Fruit fly (Drosophila melanogaster) whole organism, embryonic: ENCODE results near the gene Lrch.
A peak's percentile ranks its signal among the peaks of the same experiment; 100 is the strongest.

Experiments used
- Aef1 ChIP-seq: fragments of 200-800 bp; sonication (Bioruptor generic); IDR thresholded peaks from 3 replicates; pipeline ENCODE4 v1.3.6; 2022; ENCODE audit warnings: missing biosample characterization, missing genetic modification characterization
- BtbVII ChIP-seq: fragments of 200-800 bp; sonication (Bioruptor generic); optimal IDR thresholded peaks from 3 replicates; lab custom pipeline; 2017; ENCODE audit warnings: missing biosample characterization, mild to moderate bottlenecking, missing genetic modification characterization
- CG11560 ChIP-seq: fragments of 200-800 bp; sonication (Bioruptor generic); IDR thresholded peaks from 3 replicates; pipeline ENCODE4 v1.3.6; 2022; ENCODE audit warnings: missing biosample characterization, missing genetic modification characterization
- CG12299 ChIP-seq: fragments of 200-800 bp; sonication (Bioruptor generic); optimal IDR thresholded peaks from 2 replicates; lab custom pipeline; 2018; ENCODE audit warnings: missing biosample characterization, mild to moderate bottlenecking, missing genetic modification characterization
- CG13123 ChIP-seq: fragments of 200-800 bp; sonication (Bioruptor generic); optimal IDR thresholded peaks from 2 replicates; lab custom pipeline; 2016; ENCODE audit warnings: missing biosample characterization, missing genetic modification characterization
- CG18262 ChIP-seq: fragments of 200-800 bp; optimal IDR thresholded peaks from 3 replicates; lab custom pipeline; 2019; ENCODE audit warnings: missing biosample characterization, mild to moderate bottlenecking, missing genetic modification characterization, moderate library complexity
- CG18619 ChIP-seq: fragments of 200-800 bp; sonication (Bioruptor generic); optimal IDR thresholded peaks from 3 replicates; lab custom pipeline; 2017; ENCODE audit warnings: missing biosample characterization, mild to moderate bottlenecking, missing genetic modification characterization
- CG30431 ChIP-seq: fragments of 200-800 bp; sonication (Bioruptor generic); optimal IDR thresholded peaks from 2 replicates; lab custom pipeline; 2017; ENCODE audit warnings: missing biosample characterization, missing genetic modification characterization
- CG31441 ChIP-seq: fragments of 200-800 bp; sonication (Bioruptor generic); IDR thresholded peaks from 2 replicates; pipeline ENCODE4 v1.3.6; 2022; ENCODE audit warnings: missing biosample characterization, missing genetic modification characterization
- CG6683 ChIP-seq: fragments of 200-800 bp; sonication (Bioruptor generic); optimal IDR thresholded peaks from 2 replicates; lab custom pipeline; 2017; ENCODE audit warnings: missing biosample characterization, mild to moderate bottlenecking, missing genetic modification characterization, missing genetic modification reagents
- CG6813 ChIP-seq: fragments of 200-800 bp; sonication (Bioruptor generic); optimal IDR thresholded peaks from 2 replicates; lab custom pipeline; 2017; ENCODE audit warnings: missing biosample characterization, missing genetic modification characterization, mild to moderate bottlenecking, moderate library complexity, missing genetic modification reagents
- CG7556 ChIP-seq: fragments of 200-800 bp; sonication (Bioruptor generic); optimal IDR thresholded peaks from 2 replicates; lab custom pipeline; 2017; ENCODE audit warnings: missing biosample characterization, mild to moderate bottlenecking, missing genetic modification characterization
- CG8765 ChIP-seq: fragments of 200-800 bp; sonication (Bioruptor generic); IDR thresholded peaks from 2 replicates; pipeline ENCODE4 v1.3.6; 2022; ENCODE audit warnings: missing biosample characterization, missing genetic modification characterization
- Dbx ChIP-seq: fragments of 200-800 bp; sonication (Bioruptor generic); IDR thresholded peaks from 3 replicates; pipeline ENCODE4 v1.3.6; 2022; ENCODE audit warnings: missing biosample characterization, missing genetic modification characterization
- Hr3 ChIP-seq: fragments of 200-800 bp; sonication (Bioruptor generic); optimal IDR thresholded peaks from 3 replicates; lab custom pipeline; 2016; ENCODE audit warnings: missing biosample characterization, missing genetic modification characterization
- Hr78 ChIP-seq, 2 experiments: fragments of 200-800 bp in 1 of 2; fragments of >200 bp in 1 of 2; sonication (Bioruptor generic) in 1 of 2; optimal IDR thresholded peaks; 2 replicates each; lab custom pipeline; 2017 to 2019; ENCODE audit warnings: missing biosample characterization in 2 of 2, missing genetic modification characterization in 2 of 2, mild to moderate bottlenecking in 1 of 2, moderate library complexity in 1 of 2
- Lim3 ChIP-seq: fragments of 200-800 bp; sonication (Bioruptor generic); IDR thresholded peaks from 2 replicates; pipeline ENCODE4 v1.3.6; 2022; ENCODE audit warnings: missing biosample characterization, missing genetic modification characterization
- Lpt ChIP-seq: fragments of >200 bp; optimal IDR thresholded peaks from 2 replicates; lab custom pipeline; 2018; ENCODE audit warnings: missing biosample characterization, missing genetic modification characterization
- Med ChIP-seq: fragments of 200-800 bp; sonication (Bioruptor generic); peaks from one replicate; lab custom pipeline; 2016; ENCODE audit warnings: missing biosample characterization, missing genetic modification characterization, mild to moderate bottlenecking, inconsistent platforms, moderate library complexity
- NC2α ChIP-seq: fragments of 200-800 bp; sonication (Bioruptor generic); optimal IDR thresholded peaks from 2 replicates; lab custom pipeline; 2016; ENCODE audit warnings: missing biosample characterization, missing genetic modification characterization
- NC2β ChIP-seq: fragments of 200-800 bp; sonication (Bioruptor generic); optimal IDR thresholded peaks from 2 replicates; lab custom pipeline; 2016; ENCODE audit warnings: missing biosample characterization, missing genetic modification characterization
- Nf-YC ChIP-seq: fragments of 200-800 bp; optimal IDR thresholded peaks from 3 replicates; lab custom pipeline; 2019; ENCODE audit warnings: missing biosample characterization, mild to moderate bottlenecking, missing genetic modification characterization, moderate library complexity
- Rx ChIP-seq: fragments of 200-800 bp; sonication (Bioruptor generic); IDR thresholded peaks from 2 replicates; pipeline ENCODE4 v1.3.6; 2022; ENCODE audit warnings: missing biosample characterization, missing genetic modification characterization
- Side ChIP-seq: fragments of 200-800 bp; sonication (Bioruptor generic); optimal IDR thresholded peaks from 2 replicates; lab custom pipeline; 2016; ENCODE audit warnings: missing biosample characterization, missing genetic modification characterization
- Spps ChIP-seq: fragments of 200-800 bp; sonication (Bioruptor generic); optimal IDR thresholded peaks from 2 replicates; lab custom pipeline; 2018; ENCODE audit warnings: missing biosample characterization, mild to moderate bottlenecking, missing genetic modification characterization
- Sry-β ChIP-seq: fragments of 200-800 bp; sonication (Bioruptor generic); optimal IDR thresholded peaks from 2 replicates; lab custom pipeline; 2018; ENCODE audit warnings: missing biosample characterization, mild to moderate bottlenecking, missing genetic modification characterization, moderate library complexity
- TFAM ChIP-seq: fragments of 200-800 bp; sonication (Bioruptor generic); optimal IDR thresholded peaks from 2 replicates; lab custom pipeline; 2017; ENCODE audit warnings: missing biosample characterization, missing genetic modification characterization, inconsistent platforms
- YL-1 ChIP-seq: fragments of 200-800 bp; sonication (Bioruptor generic); optimal IDR thresholded peaks from 3 replicates; lab custom pipeline; 2017; ENCODE audit warnings: missing biosample characterization, mild to moderate bottlenecking, missing genetic modification characterization
- chinmo ChIP-seq: fragments of 200-800 bp; sonication (Bioruptor generic); IDR thresholded peaks from 4 replicates; pipeline ENCODE4 v1.3.6; 2022; ENCODE audit warnings: missing biosample characterization, missing genetic modification characterization; ENCODE audit not compliant: partially characterized antibody
- corto ChIP-seq: fragments of 200-800 bp; sonication (Bioruptor generic); optimal IDR thresholded peaks from 2 replicates; lab custom pipeline; 2016; ENCODE audit warnings: missing biosample characterization, mild to moderate bottlenecking, missing genetic modification characterization, moderate library complexity
- danr ChIP-seq: fragments of 200-800 bp; sonication (Bioruptor generic); IDR thresholded peaks from 2 replicates; pipeline ENCODE4 v1.3.6; 2022; ENCODE audit warnings: missing biosample characterization, missing genetic modification characterization
- emc ChIP-seq: fragments of 200-800 bp; sonication (Bioruptor generic); optimal IDR thresholded peaks from 2 replicates; lab custom pipeline; 2016; ENCODE audit warnings: missing biosample characterization, missing genetic modification characterization
- eyg ChIP-seq: fragments of 200-800 bp; sonication (Bioruptor generic); optimal IDR thresholded peaks from 3 replicates; lab custom pipeline; 2016; ENCODE audit warnings: missing biosample characterization, missing genetic modification characterization
- fru ChIP-seq: fragments of >200 bp; optimal IDR thresholded peaks from 2 replicates; lab custom pipeline; 2017
- gfzf ChIP-seq: fragments of 200-800 bp; sonication (Bioruptor generic); optimal IDR thresholded peaks from 2 replicates; lab custom pipeline; 2016; ENCODE audit warnings: missing biosample characterization, mild to moderate bottlenecking, missing genetic modification characterization, moderate library complexity
- grn ChIP-seq: fragments of 200-800 bp; sonication (Bioruptor generic); optimal IDR thresholded peaks from 3 replicates; lab custom pipeline; 2017; ENCODE audit warnings: missing biosample characterization, missing genetic modification characterization
- gro ChIP-seq: fragments of 200-800 bp; sonication (Bioruptor generic); optimal IDR thresholded peaks from 2 replicates; lab custom pipeline; 2016; ENCODE audit warnings: missing biosample characterization, missing genetic modification characterization
- gt ChIP-seq: fragments of 200-800 bp; sonication (Bioruptor generic); IDR thresholded peaks from 2 replicates; pipeline ENCODE4 v1.3.6; 2022; ENCODE audit warnings: missing biosample characterization, missing genetic modification characterization
- her ChIP-seq: fragments of 200-800 bp; sonication (Bioruptor generic); optimal IDR thresholded peaks from 2 replicates; lab custom pipeline; 2016; ENCODE audit warnings: missing biosample characterization, missing genetic modification characterization
- lab ChIP-seq: fragments of 200-800 bp; sonication (Bioruptor generic); optimal IDR thresholded peaks from 3 replicates; lab custom pipeline; 2017; ENCODE audit warnings: missing biosample characterization, missing genetic modification characterization, mild to moderate bottlenecking, moderate library complexity, missing genetic modification reagents
- pb ChIP-seq: fragments of 200-800 bp; sonication (Bioruptor generic); optimal IDR thresholded peaks from 3 replicates; lab custom pipeline; 2016; ENCODE audit warnings: missing biosample characterization, missing genetic modification characterization
- run ChIP-seq: fragments of 200-800 bp; sonication (Bioruptor generic); optimal IDR thresholded peaks from 3 replicates; lab custom pipeline; 2018; ENCODE audit warnings: missing biosample characterization, mild to moderate bottlenecking, missing genetic modification characterization
- salm ChIP-seq: fragments of 200-800 bp; sonication (Bioruptor generic); optimal IDR thresholded peaks from 2 replicates; lab custom pipeline; 2018; ENCODE audit warnings: missing biosample characterization, mild to moderate bottlenecking, missing genetic modification characterization
- sc ChIP-seq, 3 experiments: fragments of >200 bp in 2 of 3; fragments of 200-800 bp in 1 of 3; sonication (Bioruptor generic) in 1 of 3; optimal IDR thresholded peaks; 2 replicates in 2 of 3; 3 replicates in 1 of 3; lab custom pipeline; 2017; ENCODE audit warnings: mild to moderate bottlenecking in 1 of 3, missing biosample characterization in 1 of 3, missing genetic modification characterization in 1 of 3, missing genetic modification reagents in 1 of 3
- sd ChIP-seq: fragments of 200-800 bp; sonication (Bioruptor generic); optimal IDR thresholded peaks from 3 replicates; lab custom pipeline; 2018; ENCODE audit warnings: missing biosample characterization, mild to moderate bottlenecking, missing genetic modification characterization, moderate library complexity
- sim ChIP-seq: fragments of 200-800 bp; sonication (Bioruptor generic); IDR thresholded peaks from 2 replicates; pipeline ENCODE4 v1.3.6; 2022; ENCODE audit warnings: missing biosample characterization, missing genetic modification characterization
- sima ChIP-seq: fragments of 200-800 bp; sonication (Bioruptor generic); optimal IDR thresholded peaks from 2 replicates; lab custom pipeline; 2016; ENCODE audit warnings: missing biosample characterization, missing genetic modification characterization
- stc ChIP-seq: fragments of 200-800 bp; sonication (Bioruptor generic); IDR thresholded peaks from 2 replicates; pipeline ENCODE4 v1.3.6; 2022; ENCODE audit warnings: missing biosample characterization, missing genetic modification characterization
- trem ChIP-seq: fragments of 200-800 bp; optimal IDR thresholded peaks from 3 replicates; lab custom pipeline; 2019; ENCODE audit warnings: missing biosample characterization, mild to moderate bottlenecking, missing genetic modification characterization, moderate library complexity
- twi ChIP-seq: fragments of 200-800 bp; optimal IDR thresholded peaks from 2 replicates; lab custom pipeline; 2019; ENCODE audit warnings: missing biosample characterization, mild to moderate bottlenecking, missing genetic modification characterization, moderate library complexity
- wdn ChIP-seq: fragments of 200-800 bp; sonication (Bioruptor generic); IDR thresholded peaks from 2 replicates; pipeline ENCODE4 v1.3.6; 2022; ENCODE audit warnings: missing biosample characterization, missing genetic modification characterization
- wek ChIP-seq: fragments of 200-800 bp; sonication (Bioruptor generic); optimal IDR thresholded peaks from 3 replicates; lab custom pipeline; 2018; ENCODE audit warnings: missing biosample characterization, mild to moderate bottlenecking, missing genetic modification characterization, moderate library complexity
- zfh2 ChIP-seq: fragments of 200-800 bp; sonication (Bioruptor generic); optimal IDR thresholded peaks from 2 replicates; lab custom pipeline; 2016; ENCODE audit warnings: missing biosample characterization, missing genetic modification characterization

Lrch gene

dm6 chr2L:17385221-17385529 is 1.3 kb upstream of the Lrch start (continued):
- no peak for TF ChIP-seq Spps (tag; lab: Kevin White, UChicago)
- TF ChIP-seq NC2β (GFP tag; lab: Kevin White, UChicago) = no peak
- no peak for TF ChIP-seq zfh2 (GFP tag; lab: Kevin White, UChicago)
- TF ChIP-seq Aef1 (GFP tag; lab: Robert Waterston, UW) = peak; percentile 89
- TF ChIP-seq YL-1 = no peak
- TF ChIP-seq sim (GFP tag; lab: Robert Waterston, UW) = no peak
- TF ChIP-seq danr (GFP tag; lab: Robert Waterston, UW) = no peak
- no peak for TF ChIP-seq sima (GFP tag; lab: Kevin White, UChicago)
- TF ChIP-seq Nf-YC (tag; lab: Kevin White, UChicago) = peak; percentile 20
- no peak for TF ChIP-seq emc (GFP tag; lab: Kevin White, UChicago)
- TF ChIP-seq sc (optimal IDR thresholded peaks at IDR 0.05; lab: Kevin White, UChicago) = no peak
- TF ChIP-seq sc (GFP tag; optimal IDR thresholded peaks at IDR 0.05; lab: Kevin White, UChicago) = no peak
- TF ChIP-seq corto (GFP tag; lab: Kevin White, UChicago) = peak; percentile 3
- TF ChIP-seq NC2α = no peak
- TF ChIP-seq CG6683 (GFP tag; lab: Kevin White, UChicago) = no peak
- TF ChIP-seq gfzf (GFP tag; lab: Kevin White, UChicago) = no peak
- TF ChIP-seq CG6813 (GFP tag; lab: Kevin White, UChicago) = no peak
- no peak for TF ChIP-seq CG13123
- TF ChIP-seq Hr78 (GFP tag; optimal IDR thresholded peaks at IDR 0.05; lab: Kevin White, UChicago) = no peak
- no peak for TF ChIP-seq grn (GFP tag; lab: Kevin White, UChicago)
- TF ChIP-seq BtbVII (GFP tag; lab: Kevin White, UChicago) = no peak
- TF ChIP-seq eyg (GFP tag; lab: Kevin White, UChicago) = no peak
- TF ChIP-seq sd = peak; percentile 60
- no peak for TF ChIP-seq CG18619 (GFP tag; lab: Kevin White, UChicago)
- TF ChIP-seq CG18262 (tag; lab: Kevin White, UChicago) = no peak
- no peak for TF ChIP-seq CG8765 (GFP tag; lab: Robert Waterston, UW)
- no peak for TF ChIP-seq Sry-β (GFP tag; lab: Kevin White, UChicago)
- no peak for TF ChIP-seq salm
- no peak for TF ChIP-seq Side (GFP tag; lab: Kevin White, UChicago)
- no peak for TF ChIP-seq CG30431 (GFP tag; lab: Kevin White, UChicago)
- TF ChIP-seq run (tag; lab: Kevin White, UChicago) = no peak
- TF ChIP-seq lab = peak; percentile 14
- TF ChIP-seq gro (GFP tag; lab: Kevin White, UChicago) = no peak
- no peak for TF ChIP-seq trem
- no peak for TF ChIP-seq gt
- no peak for TF ChIP-seq Dbx (GFP tag; lab: Robert Waterston, UW)
- peak; percentile 74 for TF ChIP-seq Med (GFP tag; lab: Kevin White, UChicago)
- no peak for TF ChIP-seq CG7556 (GFP tag; lab: Kevin White, UChicago)
- no peak for TF ChIP-seq her
- no peak for TF ChIP-seq CG11560 (tag; lab: Robert Waterston, UW)
- TF ChIP-seq Hr3 = no peak
- no peak for TF ChIP-seq stc (GFP tag; lab: Robert Waterston, UW)
- no peak for TF ChIP-seq fru (lab: Kevin White, UChicago)
- TF ChIP-seq twi (tag; lab: Kevin White, UChicago) = no peak
- no peak for TF ChIP-seq chinmo
- no peak for TF ChIP-seq wdn (GFP tag; lab: Robert Waterston, UW)
- no peak; the same call in 1 of the 2 replicates for TF ChIP-seq CG31441 (GFP tag; lab: Robert Waterston, UW)
- no peak for TF ChIP-seq TFAM (GFP tag; lab: Kevin White, UChicago)
- no peak for TF ChIP-seq Rx
- no peak for TF ChIP-seq wek (GFP tag; lab: Kevin White, UChicago)
- no peak for TF ChIP-seq pb
- TF ChIP-seq Lpt (GFP tag; lab: Kevin White, UChicago) = no peak
- TF ChIP-seq Lim3 (GFP tag; lab: Robert Waterston, UW) = no peak
- no peak for TF ChIP-seq CG12299 (tag; lab: Kevin White, UChicago)
